Worm (Caenorhabditis elegans): ENCODE results near the gene iff-1.

The iff-1 gene

ce11 chrIII:9762093-9762748 lies 15.2 kb upstream of the iff-1 start, which contains the start of gene gcc-2 (continued):
- TF ChIP-seq ztf-3 (GFP tag; optimal IDR thresholded peaks at IDR 0.05) (no peak), F23B12.7 (tag; optimal IDR thresholded peaks at IDR 0.05; ENCODE audit: insufficient read depth) (no peak), chd-7 (tag; optimal IDR thresholded peaks at IDR 0.05) (no peak), Y56A3A.18 (GFP tag; IDR thresholded peaks at IDR 0.05) (no peak)

- 0 out of 2 replicates have a peak, but pooled peaks have one; percentile 58 for TF ChIP-seq hsf-1 (GFP tag; IDR thresholded peaks at IDR 0.05)
- no peak for TF ChIP-seq let-526 (GFP tag; IDR thresholded peaks at IDR 0.05)
- no peak for TF ChIP-seq C17E4.6 (GFP tag; IDR thresholded peaks at IDR 0.05)
- TF ChIP-seq nhr-120 (GFP tag; IDR thresholded peaks at IDR 0.05), result no peak
- TF ChIP-seq hrde-1 (tag; optimal IDR thresholded peaks at IDR 0.05; ENCODE audit: borderline replicate concordance), result peak; percentile 75
- TF ChIP-seq akir-1 (GFP tag; optimal IDR thresholded peaks at IDR 0.05), result no peak
- peak; percentile 49 for TF ChIP-seq madf-6 (GFP tag; IDR thresholded peaks at IDR 0.05)
- no peak for TF ChIP-seq snpc-1.1 (tag; optimal IDR thresholded peaks at IDR 0.05; ENCODE audit: insufficient read depth)
- no peak for TF ChIP-seq athp-1 (tag; optimal IDR thresholded peaks at IDR 0.05)
- peak; percentile 46; the same call in 1 of the 2 replicates for TF ChIP-seq ceh-100 (GFP tag; IDR thresholded peaks at IDR 0.05)
- no peak for TF ChIP-seq Y79H2A.3 (GFP tag; conservative IDR thresholded peaks at IDR 0.05)
- no peak for TF ChIP-seq D2030.7 (GFP tag; IDR thresholded peaks at IDR 0.05)
- TF ChIP-seq Y53G8AR.9 (GFP tag; conservative IDR thresholded peaks at IDR 0.05), result 0 out of 2 replicates have a peak, but pooled peaks have one; percentile 18
- peak; percentile 51; the same call in 1 of the 2 replicates for TF ChIP-seq B0336.3 (GFP tag; IDR thresholded peaks at IDR 0.05)
- TF ChIP-seq lin-26 (GFP tag; IDR thresholded peaks at IDR 0.05), result peak; percentile 38; the same call in 1 of the 2 replicates
- no peak for TF ChIP-seq bed-2 (GFP tag; IDR thresholded peaks at IDR 0.05)
- no peak for TF ChIP-seq sea-2 (GFP tag; IDR thresholded peaks at IDR 0.05)
- TF ChIP-seq madf-3 (GFP tag; IDR thresholded peaks at IDR 0.05), result peak; percentile 44; the same call in 1 of the 2 replicates
- no peak for TF ChIP-seq ets-4 (GFP tag; optimal IDR thresholded peaks at IDR 0.05)
- peak; percentile 35; the same call in 1 of the 2 replicates for TF ChIP-seq Y95B8A.8 (GFP tag; IDR thresholded peaks at IDR 0.05)
- TF ChIP-seq madf-8 (GFP tag; conservative IDR thresholded peaks at IDR 0.05), result 0 out of 2 replicates have a peak, but pooled peaks have one; percentile 23
- TF ChIP-seq cebp-2 (GFP tag; IDR thresholded peaks at IDR 0.05), result 0 out of 2 replicates have a peak, but pooled peaks have one; percentile 21
- no peak for TF ChIP-seq F52B5.7 (tag; optimal IDR thresholded peaks at IDR 0.05)
- TF ChIP-seq ceh-79 (tag; optimal IDR thresholded peaks at IDR 0.05), result peak; percentile 47
- no peak for TF ChIP-seq F39B2.1 (GFP tag; IDR thresholded peaks at IDR 0.05)
- peak; percentile 15; the same call in 1 of the 2 replicates for TF ChIP-seq hmg-1.2 (GFP tag; IDR thresholded peaks at IDR 0.05)
- 0 out of 2 replicates have a peak, but pooled peaks have one; percentile 36 for TF ChIP-seq ztf-25 (GFP tag; IDR thresholded peaks at IDR 0.05)
- TF ChIP-seq hmg-20 (GFP tag; IDR thresholded peaks at IDR 0.05), result no peak
These were observed 13.2 kb upstream of the iff-1 start for ce11 chrIII:9760184-9760583.

- TF ChIP-seq egl-44 (GFP tag; IDR thresholded peaks at IDR 0.05) (no peak), F49E8.2 (tag; optimal IDR thresholded peaks at IDR 0.05; ENCODE audit: insufficient read depth) (no peak), ekl-4 (GFP tag; IDR thresholded peaks at IDR 0.05) (peak; percentile 9; the same call in 1 of the 2 replicates), unc-130 (GFP tag; optimal IDR thresholded peaks at IDR 0.05) (peak; percentile 45), rec-8 (tag; optimal IDR thresholded peaks at IDR 0.05) (no peak), let-526 (GFP tag; IDR thresholded peaks at IDR 0.05) (no peak), ceh-58 (GFP tag; IDR thresholded peaks at IDR 0.05) (no peak), T26A5.8 (tag; optimal IDR thresholded peaks at IDR 0.05) (no peak), K11D2.4 (GFP tag; IDR thresholded peaks at IDR 0.05) (no peak), tbp1 (GFP tag; optimal IDR thresholded peaks at IDR 0.05) (peak; percentile 1), madf-8 (GFP tag; conservative IDR thresholded peaks at IDR 0.05) (peak; percentile 88), chd-7 (tag; optimal IDR thresholded peaks at IDR 0.05) (no peak), hmg-1.2 (GFP tag; IDR thresholded peaks at IDR 0.05) (peak; percentile 17; the same call in 1 of the 2 replicates), lin-26 (GFP tag; IDR thresholded peaks at IDR 0.05) (no peak), B0336.3 (GFP tag; IDR thresholded peaks at IDR 0.05) (no peak), F22D6.2 (tag; optimal IDR thresholded peaks at IDR 0.05) (no peak), rcor-1 (GFP tag; IDR thresholded peaks at IDR 0.05) (peak; percentile 42; the same call in 1 of the 2 replicates), nhr-120 (GFP tag; IDR thresholded peaks at IDR 0.05) (no peak), pha-4 (tag; optimal IDR thresholded peaks at IDR 0.05) (no peak), akir-1 (GFP tag; optimal IDR thresholded peaks at IDR 0.05) (no peak), madf-3 (GFP tag; IDR thresholded peaks at IDR 0.05) (peak; percentile 8; the same call in 1 of the 2 replicates)
These were observed 11.9 kb upstream of the iff-1 start, which contains the start of gene rmd-1 for ce11 chrIII:9758848-9759247. TSS of gene rmd-1 (plus strand) at chrIII:9759094.

Data from whole organism, young adult.